Worm (Caenorhabditis elegans): Measurements from ENCODE around the gene T26E4.7.

T26E4.7 gene

ce11 chrV:15831586-15831985, 38.2 kb downstream of the T26E4.7 start, which contains the start of gene srbc-56:
Gene srbc-56, minus strand, starts transcription at chrV:15831686.
- no peak for TF ChIP-seq egl-27 (tag; optimal IDR thresholded peaks at IDR 0.05)
- no peak for TF ChIP-seq unc-39 (tag; optimal IDR thresholded peaks at IDR 0.05)
- TF ChIP-seq fkh-10 (GFP tag; optimal IDR thresholded peaks at IDR 0.05): no peak
- no peak for TF ChIP-seq vab-7 (GFP tag; IDR thresholded peaks at IDR 0.05)
- no peak for TF ChIP-seq mxl-3 (GFP tag; optimal IDR thresholded peaks at IDR 0.05)
- TF ChIP-seq saeg-2 (GFP tag; IDR thresholded peaks at IDR 0.05): no peak
- no peak for TF ChIP-seq ztf-11 (tag; optimal IDR thresholded peaks at IDR 0.05)
- no peak for TF ChIP-seq set-16 (GFP tag; IDR thresholded peaks at IDR 0.05)
- TF ChIP-seq tra-1 (GFP tag; IDR thresholded peaks at IDR 0.05): no peak
- no peak for TF ChIP-seq ces-1 (GFP tag; optimal IDR thresholded peaks at IDR 0.05)
- no peak for TF ChIP-seq T26A8.4 (GFP tag; IDR thresholded peaks at IDR 0.05)
- TF ChIP-seq zag-1 (tag; optimal IDR thresholded peaks at IDR 0.05): no peak

- TF ChIP-seq mxl-3 (GFP tag; optimal IDR thresholded peaks at IDR 0.05): no peak
- no peak for TF ChIP-seq vab-7 (GFP tag; IDR thresholded peaks at IDR 0.05)
- no peak for TF ChIP-seq attf-4 (tag; optimal IDR thresholded peaks at IDR 0.05)
- no peak for TF ChIP-seq T26A8.4 (GFP tag; IDR thresholded peaks at IDR 0.05)
- TF ChIP-seq madf-5 (GFP tag; IDR thresholded peaks at IDR 0.05): no peak
- TF ChIP-seq dmd-8 (GFP tag; IDR thresholded peaks at IDR 0.05): no peak
- no peak for TF ChIP-seq nhr-102 (tag; optimal IDR thresholded peaks at IDR 0.05)
- TF ChIP-seq F44E2.7 (GFP tag; IDR thresholded peaks at IDR 0.05): no peak
- no peak for TF ChIP-seq unc-130 (GFP tag; optimal IDR thresholded peaks at IDR 0.05)
- no peak for TF ChIP-seq spr-1 (tag; optimal IDR thresholded peaks at IDR 0.05)
- no peak for TF ChIP-seq nhr-48 (tag; optimal IDR thresholded peaks at IDR 0.05)
- no peak for TF ChIP-seq gei-8 (GFP tag; optimal IDR thresholded peaks at IDR 0.05)
These were observed 40.3 kb downstream of the T26E4.7 start, which contains the start of gene srbc-54 for ce11 chrV:15833622-15834021. Gene srbc-54, minus strand, starts transcription at chrV:15833722.

ce11 chrV:15841095-15841494, 47.7 kb downstream of the T26E4.7 start, which contains the start of gene srh-149:
Gene srh-149, minus strand, starts transcription at chrV:15841195.
- TF ChIP-seq aha-1 (tag) (peak; percentile 51), ceh-32 (tag; optimal IDR thresholded peaks at IDR 0.05; ENCODE audit: poor library complexity) (no peak), vab-7 (GFP tag; IDR thresholded peaks at IDR 0.05) (no peak)

Data from whole organism, L4 larva.